Fruit fly (Drosophila melanogaster) S2 (cell line): ENCODE data around the gene CG31231.

Source experiments
- CG8478 ChIP-seq: fragments of >200 bp; optimal IDR thresholded peaks from 2 replicates; lab custom pipeline; 2018
- CTCF ChIP-seq, 2 experiments: fragments of >200 bp; optimal IDR thresholded peaks; 2 replicates each; lab custom pipeline; 2018

- TF ChIP-seq CTCF (optimal IDR thresholded peaks at IDR 0.05; lab: Kevin White, UChicago) = no peak
- no peak for TF ChIP-seq CG8478 (lab: Kevin White, UChicago)
Measured at dm6 chr3R:18658380-18658944, 6.7 kb upstream of the CG31231 start.
